Fruit fly (Drosophila melanogaster): ENCODE data around the gene bnb.
A peak's percentile ranks its signal among the peaks of the same experiment; 100 is the strongest.

Gene bnb

dm6 chrX:18776976-18777925 is 20.2 kb downstream of the bnb start:
- TF ChIP-seq CG7045 (GFP tag; optimal IDR thresholded peaks at IDR 0.05) (no peak), CG11617 (GFP tag; optimal IDR thresholded peaks at IDR 0.05) (peak; percentile 11), tj (GFP tag; optimal IDR thresholded peaks at IDR 0.05) (peak; percentile 79)

DNA sequence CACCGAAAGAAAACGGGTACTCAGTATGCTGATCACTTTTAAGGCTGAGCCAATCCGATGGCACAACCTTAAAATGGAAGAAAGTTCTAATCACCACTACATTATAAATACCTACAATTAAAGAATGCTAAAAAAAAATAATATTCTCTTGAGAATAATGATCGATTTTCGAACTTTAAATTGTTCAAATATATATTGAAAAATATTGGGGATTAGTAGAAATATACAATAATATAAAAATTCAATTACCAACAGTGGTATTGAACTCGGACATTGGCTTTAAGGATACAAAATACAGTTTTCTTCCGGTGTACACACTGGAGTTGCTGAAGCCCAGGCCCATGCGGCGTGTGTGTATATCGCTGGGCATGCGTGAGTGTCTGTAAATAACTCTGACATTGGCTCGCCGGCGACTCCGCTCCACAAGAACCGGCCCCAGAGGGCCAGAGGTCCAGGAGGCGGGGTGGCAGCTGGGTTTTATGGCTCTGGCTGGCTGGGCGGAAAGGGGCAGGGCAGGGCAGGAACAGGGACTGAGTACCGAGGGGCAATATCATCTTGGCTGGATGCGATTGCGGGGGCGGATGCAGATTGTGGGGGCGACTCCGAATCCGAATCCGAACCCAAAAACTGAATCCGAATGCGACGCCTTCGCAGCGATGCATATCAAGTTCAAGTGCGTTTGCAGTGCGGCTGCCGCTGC is 21.5 kb downstream of the bnb start:
- no peak for TF ChIP-seq Crg-1 (GFP tag; optimal IDR thresholded peaks at IDR 0.05)
- no peak for TF ChIP-seq CG12768 (GFP tag; optimal IDR thresholded peaks at IDR 0.05)
- TF ChIP-seq cnc (optimal IDR thresholded peaks at IDR 0.05): no peak

DNA sequence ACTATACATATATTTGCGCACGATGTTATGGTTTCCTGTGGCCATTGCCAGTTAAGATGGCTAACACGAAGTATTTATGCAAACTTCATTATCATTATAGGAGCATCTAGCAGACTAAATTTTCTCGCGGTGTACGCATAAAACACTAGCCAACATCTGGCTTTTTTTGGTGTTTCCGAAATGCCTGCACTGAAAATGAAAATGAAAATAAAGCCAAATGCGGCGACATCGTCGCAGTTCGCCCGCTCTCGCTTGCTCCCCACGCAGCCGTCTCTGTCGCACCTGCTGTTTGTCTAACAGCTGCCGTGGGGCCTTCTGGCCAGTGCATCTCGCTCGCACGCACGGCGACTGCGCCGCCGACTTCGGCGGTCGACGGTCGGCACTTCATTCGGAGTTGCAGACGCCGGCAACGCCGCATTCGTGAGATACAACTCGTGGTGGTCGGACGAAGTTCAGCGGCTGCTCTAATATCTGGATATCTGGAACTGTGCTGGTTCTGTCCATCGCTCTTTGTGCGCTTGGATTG is 22.6 kb downstream of the bnb start, which contains the start of gene CG6891:
CG6891 (plus strand) TSS at position 411 of the 526 bp plus-strand sequence.
- TF ChIP-seq tj (GFP tag; optimal IDR thresholded peaks at IDR 0.05) (peak; percentile 45), CG7101 (tag; optimal IDR thresholded peaks at IDR 0.05) (no peak), pad (GFP tag; optimal IDR thresholded peaks at IDR 0.05) (peak; percentile 11), Mnt (GFP tag; optimal IDR thresholded peaks at IDR 0.05) (peak; percentile 53), Crg-1 (GFP tag; optimal IDR thresholded peaks at IDR 0.05) (no peak), Clk (GFP tag; optimal IDR thresholded peaks at IDR 0.05) (no peak), kay (GFP tag; ENCODE audit: borderline replicate concordance) (no peak), Hr96 (GFP tag; optimal IDR thresholded peaks at IDR 0.05) (no peak), toe (GFP tag; optimal IDR thresholded peaks at IDR 0.05) (no peak), ovo (GFP tag; optimal IDR thresholded peaks at IDR 0.05) (no peak), CG11617 (GFP tag; optimal IDR thresholded peaks at IDR 0.05) (no peak), CG33017 (tag; optimal IDR thresholded peaks at IDR 0.05) (no peak), cic (GFP tag; optimal IDR thresholded peaks at IDR 0.05) (no peak)

DNA sequence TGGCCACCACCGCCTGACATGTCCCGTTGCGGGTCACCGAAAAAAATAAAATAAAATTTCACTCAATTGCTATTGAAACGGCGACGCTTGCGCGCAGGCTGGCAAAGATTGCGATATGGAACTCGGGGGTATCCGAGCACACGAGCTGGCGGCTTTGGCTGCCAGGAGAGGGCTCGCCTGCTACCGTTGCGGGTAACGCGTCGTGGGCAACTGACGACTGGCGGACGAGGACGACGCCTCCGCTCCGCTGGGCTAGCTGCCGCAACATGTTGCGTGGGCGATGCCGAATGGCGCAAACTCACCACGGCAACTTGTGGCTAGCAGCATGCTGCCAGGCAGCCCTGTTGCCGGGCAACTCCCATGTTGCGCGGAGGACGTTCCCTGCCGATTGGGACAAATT is 23.7 kb downstream of the bnb start, which contains the start of gene CCKLR-17D3:
CCKLR-17D3 (minus strand) TSS at position 211 of the 400 bp plus-strand sequence.
- TF ChIP-seq CG1620 (GFP tag; optimal IDR thresholded peaks at IDR 0.05): no peak
- TF ChIP-seq bab1 (GFP tag; optimal IDR thresholded peaks at IDR 0.05): no peak
- TF ChIP-seq Clk (GFP tag; optimal IDR thresholded peaks at IDR 0.05): no peak
- TF ChIP-seq CG12768 (GFP tag; optimal IDR thresholded peaks at IDR 0.05): no peak
- TF ChIP-seq kay (GFP tag; ENCODE audit: borderline replicate concordance): no peak
- no peak for TF ChIP-seq CG33017 (tag; optimal IDR thresholded peaks at IDR 0.05)
- TF ChIP-seq tj (GFP tag; optimal IDR thresholded peaks at IDR 0.05): no peak
- no peak for TF ChIP-seq cic (GFP tag; optimal IDR thresholded peaks at IDR 0.05)
- TF ChIP-seq toe (GFP tag; optimal IDR thresholded peaks at IDR 0.05): no peak
- TF ChIP-seq Hr96 (GFP tag; optimal IDR thresholded peaks at IDR 0.05): no peak
- TF ChIP-seq CG7101 (tag; optimal IDR thresholded peaks at IDR 0.05): no peak
- no peak for TF ChIP-seq CG11617 (GFP tag; optimal IDR thresholded peaks at IDR 0.05)
- TF ChIP-seq cnc (optimal IDR thresholded peaks at IDR 0.05): no peak

DNA sequence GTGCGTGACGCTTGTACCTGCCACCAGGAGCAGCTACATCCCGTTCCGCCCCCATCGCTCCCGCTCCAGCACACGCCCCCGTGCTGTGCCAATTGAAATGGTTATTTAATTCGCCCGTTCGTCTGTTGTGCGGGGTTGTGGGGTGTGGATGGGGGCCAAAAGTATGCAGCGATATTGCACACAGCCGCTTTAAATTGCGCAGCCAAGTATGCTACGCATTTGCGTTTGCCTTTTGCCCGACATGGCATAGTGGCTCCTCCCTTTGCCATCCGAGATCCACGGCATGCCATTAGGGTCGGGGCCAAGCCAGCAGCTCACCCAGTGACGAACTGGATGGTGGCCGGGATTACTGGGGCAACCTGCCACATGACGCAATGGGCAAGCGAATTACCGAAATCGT is 25.5 kb downstream of the bnb start:
- no peak for TF ChIP-seq CG5204 (GFP tag; optimal IDR thresholded peaks at IDR 0.05)
- TF ChIP-seq cnc (optimal IDR thresholded peaks at IDR 0.05): no peak
- TF ChIP-seq Hr96 (GFP tag; optimal IDR thresholded peaks at IDR 0.05): no peak
- TF ChIP-seq CG14711 (tag; optimal IDR thresholded peaks at IDR 0.05): no peak
- TF ChIP-seq CG11617 (GFP tag; optimal IDR thresholded peaks at IDR 0.05): no peak
- TF ChIP-seq toe (GFP tag; optimal IDR thresholded peaks at IDR 0.05): no peak
- TF ChIP-seq CG33017 (tag; optimal IDR thresholded peaks at IDR 0.05): no peak
- TF ChIP-seq Crg-1 (GFP tag; optimal IDR thresholded peaks at IDR 0.05): no peak
- TF ChIP-seq kay (GFP tag; ENCODE audit: borderline replicate concordance): no peak
- no peak for TF ChIP-seq bab1 (GFP tag; optimal IDR thresholded peaks at IDR 0.05)
- no peak for TF ChIP-seq CG1620 (GFP tag; optimal IDR thresholded peaks at IDR 0.05)
- TF ChIP-seq Mnt (GFP tag; optimal IDR thresholded peaks at IDR 0.05): no peak
- no peak for TF ChIP-seq Clk (GFP tag; optimal IDR thresholded peaks at IDR 0.05)
- no peak for TF ChIP-seq CG7045 (GFP tag; optimal IDR thresholded peaks at IDR 0.05)
- TF ChIP-seq ovo (GFP tag; optimal IDR thresholded peaks at IDR 0.05): no peak
- no peak for TF ChIP-seq cic (GFP tag; optimal IDR thresholded peaks at IDR 0.05)
- TF ChIP-seq CG12768 (GFP tag; optimal IDR thresholded peaks at IDR 0.05): no peak
- no peak for TF ChIP-seq CG7101 (tag; optimal IDR thresholded peaks at IDR 0.05)
- no peak for TF ChIP-seq tj (GFP tag; optimal IDR thresholded peaks at IDR 0.05)

DNA sequence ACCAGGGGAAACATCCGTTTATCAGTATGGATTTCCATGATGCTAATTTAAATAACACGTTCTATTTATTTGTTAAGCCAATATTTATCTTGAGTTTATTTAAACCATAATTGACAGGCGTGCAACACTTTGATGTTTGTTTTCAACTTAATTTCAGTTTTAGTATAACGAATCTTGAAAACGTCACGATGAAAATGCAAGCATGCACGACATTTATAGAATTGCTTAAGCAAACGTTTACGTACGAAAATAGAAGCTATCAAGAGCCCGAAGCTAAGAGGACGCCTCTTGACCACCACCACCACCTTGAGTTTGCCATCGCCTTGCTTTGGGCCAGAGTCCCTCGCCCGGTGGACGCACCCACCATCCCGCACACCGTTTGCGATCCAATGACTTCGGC is 26.1 kb downstream of the bnb start:
- TF ChIP-seq pad (GFP tag; optimal IDR thresholded peaks at IDR 0.05): no peak
- no peak for TF ChIP-seq CG14711 (tag; optimal IDR thresholded peaks at IDR 0.05)
- TF ChIP-seq cnc (optimal IDR thresholded peaks at IDR 0.05): no peak
- no peak for TF ChIP-seq CG33017 (tag; optimal IDR thresholded peaks at IDR 0.05)
- no peak for TF ChIP-seq CG11617 (GFP tag; optimal IDR thresholded peaks at IDR 0.05)
- no peak for TF ChIP-seq kay (GFP tag; ENCODE audit: borderline replicate concordance)
- TF ChIP-seq Hr96 (GFP tag; optimal IDR thresholded peaks at IDR 0.05): no peak
- no peak for TF ChIP-seq toe (GFP tag; optimal IDR thresholded peaks at IDR 0.05)
- TF ChIP-seq CG7045 (GFP tag; optimal IDR thresholded peaks at IDR 0.05): no peak
- no peak for TF ChIP-seq CG12768 (GFP tag; optimal IDR thresholded peaks at IDR 0.05)
- TF ChIP-seq tj (GFP tag; optimal IDR thresholded peaks at IDR 0.05): no peak
- no peak for TF ChIP-seq CG5204 (GFP tag; optimal IDR thresholded peaks at IDR 0.05)
- no peak for TF ChIP-seq cic (GFP tag; optimal IDR thresholded peaks at IDR 0.05)
- no peak for TF ChIP-seq CG7101 (tag; optimal IDR thresholded peaks at IDR 0.05)

All from whole organism, adult.